Worm (Caenorhabditis elegans) whole organism, early embryonic: ENCODE measurements around the gene EGAP5.1.
A peak's percentile ranks its signal among the peaks of the same experiment; 100 is the strongest.

Experiments used
- B0310.2 ChIP-seq: sonication (generic microtip); optimal IDR thresholded peaks from 2 replicates; lab custom pipeline; 2016; ENCODE audit warnings: mild to moderate bottlenecking, missing genetic modification characterization, missing compliant biosample characterization
- F13C5.2 ChIP-seq: sonication (generic microtip); optimal IDR thresholded peaks from 2 replicates; lab custom pipeline; 2017; ENCODE audit warnings: mild to moderate bottlenecking, missing genetic modification characterization, inconsistent platforms, missing compliant biosample characterization
- aly-1 ChIP-seq: sonication (generic microtip); optimal IDR thresholded peaks from 2 replicates; lab custom pipeline; 2016; ENCODE audit warnings: missing genetic modification characterization, missing compliant biosample characterization
- ama-1 ChIP-seq: fragments of 150-350 bp; optimal IDR thresholded peaks from 2 replicates; lab custom pipeline; 2014
- ceh-13 ChIP-seq: fragments of 200-800 bp; sonication (Bioruptor generic); optimal IDR thresholded peaks from 2 replicates; lab custom pipeline; 2018; ENCODE audit warnings: mild to moderate bottlenecking, missing genetic modification characterization, missing compliant biosample characterization
- ceh-36 ChIP-seq: sonication (generic microtip); optimal IDR thresholded peaks from 2 replicates; lab custom pipeline; 2016; ENCODE audit warnings: missing genetic modification characterization, inconsistent platforms, missing compliant biosample characterization
- ets-7 ChIP-seq: sonication (generic microtip); optimal IDR thresholded peaks from 2 replicates; lab custom pipeline; 2016; ENCODE audit warnings: missing genotype, missing genetic modification characterization, missing compliant biosample characterization
- flt-1 ChIP-seq: fragments of 200-800 bp; sonication (Bioruptor generic); IDR thresholded peaks from 2 replicates; pipeline ENCODE4 v1.3.6; 2022; ENCODE audit warnings: missing genetic modification characterization, missing compliant biosample characterization
- hmbx-1 ChIP-seq: sonication (generic microtip); optimal IDR thresholded peaks from 2 replicates; lab custom pipeline; 2016; ENCODE audit warnings: mild to moderate bottlenecking, missing genetic modification characterization, missing compliant biosample characterization
- hmg-4 ChIP-seq: fragments of 200-800 bp; sonication (Bioruptor generic); optimal IDR thresholded peaks from 2 replicates; lab custom pipeline; 2018; ENCODE audit warnings: mild to moderate bottlenecking, missing genetic modification characterization, missing compliant biosample characterization
- hnd-1 ChIP-seq: sonication (generic microtip); optimal IDR thresholded peaks from 2 replicates; lab custom pipeline; 2016; ENCODE audit warnings: missing genetic modification characterization, missing compliant biosample characterization
- pes-1 ChIP-seq: fragments of 200-800 bp; sonication (Bioruptor generic); IDR thresholded peaks from 2 replicates; pipeline ENCODE4 v1.3.6; 2022; ENCODE audit warnings: missing genetic modification reagents, missing genetic modification characterization, missing compliant biosample characterization
- scrt-1 ChIP-seq: fragments of 200-800 bp; sonication (Bioruptor generic); IDR thresholded peaks from 2 replicates; pipeline ENCODE4 v1.3.6; 2022; ENCODE audit warnings: missing genetic modification characterization, missing compliant biosample characterization
- sea-1 ChIP-seq: fragments of 200-800 bp; sonication (Bioruptor generic); conservative IDR thresholded peaks from 2 replicates; pipeline ENCODE4 v1.3.6; 2022; ENCODE audit warnings: missing genetic modification characterization, missing compliant biosample characterization
- tbx-11 ChIP-seq: fragments of 200-800 bp; sonication (Bioruptor generic); IDR thresholded peaks from 2 replicates; pipeline ENCODE4 v1.3.6; 2022; ENCODE audit warnings: missing genetic modification characterization, missing compliant biosample characterization
- tbx-37 ChIP-seq: fragments of 200-800 bp; sonication (Bioruptor generic); conservative IDR thresholded peaks from 2 replicates; pipeline ENCODE4 v1.3.6; 2022; ENCODE audit warnings: missing genetic modification reagents, missing genetic modification characterization, missing compliant biosample characterization
- tra-4 ChIP-seq: sonication (generic microtip); optimal IDR thresholded peaks from 2 replicates; lab custom pipeline; 2017; ENCODE audit warnings: missing genetic modification characterization, missing compliant biosample characterization

EGAP5.1 gene

DNA sequence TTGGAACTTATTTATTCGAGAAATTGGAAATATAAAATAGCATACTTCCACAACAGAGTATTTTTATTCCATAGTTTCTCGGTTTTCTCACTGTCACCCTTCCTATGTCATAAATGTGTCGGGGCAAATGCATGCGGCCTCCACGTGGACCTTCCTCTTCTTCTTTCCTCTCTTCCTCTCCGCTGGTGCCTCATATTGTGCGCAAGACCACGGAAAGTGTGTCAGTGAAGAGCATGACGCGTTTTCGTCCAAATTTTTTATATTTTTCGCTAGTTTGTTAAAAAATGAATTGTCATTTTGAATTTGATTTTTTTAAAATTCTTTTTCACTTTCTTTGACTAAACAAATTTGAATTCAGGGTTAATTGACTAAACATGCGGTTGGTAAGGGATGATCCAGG lies 2.2 kb downstream of the EGAP5.1 start, which contains the start of gene mans-3:
Gene mans-3, plus strand, starts transcription at position 359 of the 400 bp plus-strand sequence.
- no peak for TF ChIP-seq tra-4 (tag; lab: Kevin White, UChicago)
- TF ChIP-seq ceh-13 (GFP tag; lab: Kevin White, UChicago), result peak; percentile 15
- TF ChIP-seq sea-1 (GFP tag; lab: Robert Waterston, UW), result no peak
- peak; percentile 27 for TF ChIP-seq B0310.2 (tag; lab: Kevin White, UChicago)
- peak; percentile 83 for TF ChIP-seq F13C5.2
- peak; percentile 23 for TF ChIP-seq hnd-1 (tag; lab: Kevin White, UChicago)
- TF ChIP-seq hmbx-1 (tag; lab: Kevin White, UChicago), result peak; percentile 17
- no peak for TF ChIP-seq aly-1
- peak; percentile 47 for TF ChIP-seq ceh-36 (tag; lab: Kevin White, UChicago)
- TF ChIP-seq hmg-4 (GFP tag; lab: Kevin White, UChicago), result no peak
- no peak for TF ChIP-seq flt-1 (GFP tag; lab: Robert Waterston, UW)
- no peak for TF ChIP-seq ama-1 (lab: Kevin White, UChicago)
- TF ChIP-seq ets-7 (tag; lab: Kevin White, UChicago), result peak; percentile 17
- TF ChIP-seq scrt-1 (GFP tag; lab: Robert Waterston, UW), result no peak
- TF ChIP-seq tbx-11, result 0 out of 2 replicates have a peak, but pooled peaks have one; percentile 35
- peak; percentile 72; the same call in 1 of the 2 replicates for TF ChIP-seq pes-1
- 0 out of 2 replicates have a peak, but pooled peaks have one; percentile 42 for TF ChIP-seq tbx-37 (GFP tag; lab: Robert Waterston, UW)

DNA sequence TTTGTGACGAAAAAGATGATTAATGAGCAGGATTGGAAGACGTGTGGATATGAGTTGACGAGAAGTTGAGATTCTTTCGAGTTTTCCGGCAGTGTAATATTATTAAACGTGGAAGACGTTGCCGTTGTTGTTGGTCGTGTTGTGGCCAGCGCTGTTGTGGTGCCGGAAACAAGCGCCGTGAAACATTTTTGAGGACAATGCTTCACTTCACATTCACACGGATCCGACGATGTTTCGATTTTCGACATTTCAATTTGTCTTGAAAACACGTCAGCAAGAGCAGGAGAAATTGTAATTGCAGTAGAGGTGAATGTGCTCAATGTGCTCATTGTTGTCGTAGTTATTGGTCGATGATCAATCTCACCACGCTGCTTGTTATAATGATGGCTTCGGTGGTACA lies 5.9 kb downstream of the EGAP5.1 start:
- no peak for TF ChIP-seq flt-1 (GFP tag; lab: Robert Waterston, UW)
- no peak for TF ChIP-seq pes-1
- no peak for TF ChIP-seq ets-7 (tag; lab: Kevin White, UChicago)

ce11 chrX:5171085-5171484 lies 8.2 kb downstream of the EGAP5.1 start, which contains the start of gene T03G11.10:
TSS of gene T03G11.10 (minus strand) at chrX:5171185.
- TF ChIP-seq flt-1 (GFP tag; lab: Robert Waterston, UW) (no peak), hnd-1 (tag; lab: Kevin White, UChicago) (no peak), ets-7 (tag; lab: Kevin White, UChicago) (no peak), hmbx-1 (tag; lab: Kevin White, UChicago) (no peak), ceh-13 (GFP tag; lab: Kevin White, UChicago) (no peak), ceh-36 (tag; lab: Kevin White, UChicago) (no peak), hmg-4 (GFP tag; lab: Kevin White, UChicago) (no peak), scrt-1 (GFP tag; lab: Robert Waterston, UW) (no peak), tbx-11 (no peak), B0310.2 (tag; lab: Kevin White, UChicago) (no peak), tbx-37 (GFP tag; lab: Robert Waterston, UW) (no peak), tra-4 (tag; lab: Kevin White, UChicago) (no peak), aly-1 (no peak), ama-1 (lab: Kevin White, UChicago) (no peak), F13C5.2 (no peak), pes-1 (no peak)

DNA sequence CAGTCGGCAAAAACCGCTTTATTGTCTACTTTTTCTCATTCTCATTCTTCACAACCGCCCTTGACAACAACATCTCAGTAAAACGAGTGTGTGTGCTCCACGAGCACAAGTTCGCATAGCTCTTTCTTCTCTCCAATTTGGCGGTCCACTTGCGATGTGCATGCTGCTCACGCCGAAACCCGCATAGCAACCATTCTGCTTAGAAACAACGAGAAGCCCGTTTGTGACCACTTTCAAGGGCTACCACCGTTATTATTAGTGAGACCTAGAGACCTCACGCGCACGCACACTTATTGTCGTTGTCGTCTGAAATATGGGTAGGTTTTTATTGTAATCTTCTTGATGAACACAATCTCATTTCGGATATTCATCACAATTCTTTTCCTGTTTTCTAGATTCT lies 11.4 kb downstream of the EGAP5.1 start, which contains the start of gene zchc-1A:
Gene zchc-1A, plus strand, starts transcription at position 114 of the 400 bp plus-strand sequence.
- TF ChIP-seq F13C5.2 (no peak), ceh-13 (GFP tag; lab: Kevin White, UChicago) (no peak), tra-4 (tag; lab: Kevin White, UChicago) (no peak), aly-1 (no peak), ceh-36 (tag; lab: Kevin White, UChicago) (no peak), ama-1 (lab: Kevin White, UChicago) (no peak), B0310.2 (tag; lab: Kevin White, UChicago) (no peak), pes-1 (no peak), sea-1 (GFP tag; lab: Robert Waterston, UW) (no peak), tbx-11 (no peak), hnd-1 (tag; lab: Kevin White, UChicago) (no peak), hmbx-1 (tag; lab: Kevin White, UChicago) (no peak), tbx-37 (GFP tag; lab: Robert Waterston, UW) (no peak), flt-1 (GFP tag; lab: Robert Waterston, UW) (no peak), ets-7 (tag; lab: Kevin White, UChicago) (no peak), hmg-4 (GFP tag; lab: Kevin White, UChicago) (no peak), scrt-1 (GFP tag; lab: Robert Waterston, UW) (no peak)

DNA sequence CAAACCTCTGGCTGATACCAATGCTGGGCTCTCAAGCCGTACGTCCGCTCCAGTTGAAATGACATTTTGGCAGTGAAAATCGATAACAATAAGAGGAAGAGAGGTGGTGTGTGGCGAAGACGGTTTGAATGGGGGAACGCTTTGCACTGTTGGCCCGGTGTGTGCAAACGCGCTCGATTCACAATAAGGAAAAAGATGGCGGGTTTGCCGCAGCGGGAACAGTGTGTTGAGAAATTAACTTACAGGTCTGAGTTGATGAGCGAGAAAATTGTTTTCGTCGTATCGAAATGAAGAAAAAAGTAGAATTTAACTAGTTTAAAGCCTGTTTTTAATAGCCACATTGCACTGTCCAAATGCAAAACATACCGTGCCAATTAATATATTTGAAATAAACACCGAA lies 16.2 kb downstream of the EGAP5.1 start, which contains the start of gene metl-9:
Gene metl-9, minus strand, starts transcription at position 101 of the 400 bp plus-strand sequence.
- no peak for TF ChIP-seq flt-1 (GFP tag; lab: Robert Waterston, UW)
- no peak for TF ChIP-seq ets-7 (tag; lab: Kevin White, UChicago)
- TF ChIP-seq sea-1 (GFP tag; lab: Robert Waterston, UW), result no peak
- no peak for TF ChIP-seq hmbx-1 (tag; lab: Kevin White, UChicago)
- TF ChIP-seq tbx-11, result no peak
- TF ChIP-seq ama-1 (lab: Kevin White, UChicago), result no peak
- TF ChIP-seq F13C5.2, result no peak
- no peak for TF ChIP-seq aly-1
- TF ChIP-seq ceh-36 (tag; lab: Kevin White, UChicago), result no peak
- no peak for TF ChIP-seq ceh-13 (GFP tag; lab: Kevin White, UChicago)
- TF ChIP-seq hnd-1 (tag; lab: Kevin White, UChicago), result no peak
- TF ChIP-seq pes-1, result no peak
- no peak for TF ChIP-seq tbx-37 (GFP tag; lab: Robert Waterston, UW)
- TF ChIP-seq hmg-4 (GFP tag; lab: Kevin White, UChicago), result no peak
- TF ChIP-seq scrt-1 (GFP tag; lab: Robert Waterston, UW), result no peak
- no peak for TF ChIP-seq B0310.2 (tag; lab: Kevin White, UChicago)
- no peak for TF ChIP-seq tra-4 (tag; lab: Kevin White, UChicago)

DNA sequence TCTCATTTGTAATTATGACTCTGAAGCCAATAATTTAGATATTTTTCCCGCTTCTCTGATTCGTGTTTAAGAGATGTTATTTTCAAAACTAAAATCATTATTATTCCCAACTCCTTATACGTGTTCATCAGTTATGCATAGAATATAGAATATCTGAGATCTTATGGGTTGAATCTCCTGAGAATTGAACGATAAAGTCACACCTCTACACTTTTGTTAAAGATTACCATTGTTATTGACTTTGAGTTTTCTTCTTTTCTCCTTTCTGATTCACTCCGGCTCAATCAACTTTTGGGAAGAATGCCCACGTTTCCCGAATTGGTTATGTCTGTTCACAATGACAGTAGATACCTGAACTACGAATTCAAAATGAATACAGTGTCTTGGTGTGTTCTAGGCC lies 17.0 kb downstream of the EGAP5.1 start, which contains the start of gene sru-48:
Gene sru-48, plus strand, starts transcription at position 301 of the 400 bp plus-strand sequence.
- TF ChIP-seq ceh-13 (GFP tag; lab: Kevin White, UChicago) (no peak), flt-1 (GFP tag; lab: Robert Waterston, UW) (no peak), sea-1 (GFP tag; lab: Robert Waterston, UW) (no peak), scrt-1 (GFP tag; lab: Robert Waterston, UW) (no peak), aly-1 (no peak), ets-7 (tag; lab: Kevin White, UChicago) (no peak), hmg-4 (GFP tag; lab: Kevin White, UChicago) (no peak), B0310.2 (tag; lab: Kevin White, UChicago) (no peak), pes-1 (no peak), ceh-36 (tag; lab: Kevin White, UChicago) (no peak), F13C5.2 (no peak), tra-4 (tag; lab: Kevin White, UChicago) (no peak), hnd-1 (tag; lab: Kevin White, UChicago) (no peak), hmbx-1 (tag; lab: Kevin White, UChicago) (no peak), ama-1 (lab: Kevin White, UChicago) (no peak), tbx-11 (no peak)
